Worm (Caenorhabditis elegans) whole organism, mixed stage, embryonic: ENCODE measurements around the gene ced-6.

Source experiments
- ces-1 ChIP-seq: fragments of 150-350 bp; optimal IDR thresholded peaks from 2 replicates; lab custom pipeline; 2014; ENCODE audit warnings: missing biosample characterization, missing genetic modification reagents, missing genetic modification characterization
- elt-3 ChIP-seq: fragments of 150-350 bp; optimal IDR thresholded peaks from 2 replicates; lab custom pipeline; 2014; ENCODE audit warnings: missing biosample characterization, missing genetic modification characterization
- hlh-1 ChIP-seq: fragments of 150-350 bp; optimal IDR thresholded peaks from 2 replicates; lab custom pipeline; 2014; ENCODE audit warnings: missing biosample characterization, missing genetic modification reagents, missing genetic modification characterization
- lsy-2 ChIP-seq: fragments of 150-350 bp; optimal IDR thresholded peaks from 2 replicates; lab custom pipeline; 2014; ENCODE audit warnings: missing biosample characterization, missing genetic modification characterization
- nhr-2 ChIP-seq: fragments of 150-350 bp; optimal IDR thresholded peaks from 2 replicates; lab custom pipeline; 2014; ENCODE audit warnings: missing biosample characterization, missing genetic modification characterization
- pha-4 ChIP-seq: fragments of 150-350 bp; optimal IDR thresholded peaks from 2 replicates; lab custom pipeline; 2018; ENCODE audit warnings: missing biosample characterization, missing genetic modification reagents, missing genetic modification characterization
- unc-120 ChIP-seq: sonication (generic microtip); optimal IDR thresholded peaks from 2 replicates; lab custom pipeline; 2017; ENCODE audit warnings: missing genetic modification characterization, missing compliant biosample characterization; ENCODE audit not compliant: poor library complexity, severe bottlenecking
- unc-62 ChIP-seq: fragments of 150-350 bp; optimal IDR thresholded peaks from 2 replicates; lab custom pipeline; 2014; ENCODE audit warnings: missing biosample characterization, missing genetic modification reagents, missing genetic modification characterization

ced-6 gene

DNA sequence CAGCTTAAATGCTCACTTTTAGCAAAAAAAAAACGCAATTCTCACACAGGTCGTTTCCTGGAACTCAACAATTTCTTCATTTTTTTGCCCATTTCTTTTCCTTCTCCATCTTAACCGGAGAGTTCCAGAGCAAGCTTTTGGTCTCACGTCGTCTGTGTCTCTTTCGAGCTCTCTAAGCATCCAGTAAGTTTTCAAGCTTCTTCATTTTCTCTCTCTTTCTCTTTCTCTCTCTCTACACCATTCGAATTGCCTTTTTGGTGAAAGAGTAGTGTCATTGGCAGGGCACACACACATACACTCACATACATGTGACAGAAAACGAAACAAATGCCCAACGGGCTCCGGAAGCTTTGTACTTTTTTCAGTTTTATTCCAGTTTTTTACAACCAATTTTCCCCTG is 44.3 kb downstream of the ced-6 start:
- TF ChIP-seq ces-1 (GFP tag; lab: Kevin White, UChicago) (peak; percentile 32), nhr-2 (tag; lab: Kevin White, UChicago) (no peak)

DNA sequence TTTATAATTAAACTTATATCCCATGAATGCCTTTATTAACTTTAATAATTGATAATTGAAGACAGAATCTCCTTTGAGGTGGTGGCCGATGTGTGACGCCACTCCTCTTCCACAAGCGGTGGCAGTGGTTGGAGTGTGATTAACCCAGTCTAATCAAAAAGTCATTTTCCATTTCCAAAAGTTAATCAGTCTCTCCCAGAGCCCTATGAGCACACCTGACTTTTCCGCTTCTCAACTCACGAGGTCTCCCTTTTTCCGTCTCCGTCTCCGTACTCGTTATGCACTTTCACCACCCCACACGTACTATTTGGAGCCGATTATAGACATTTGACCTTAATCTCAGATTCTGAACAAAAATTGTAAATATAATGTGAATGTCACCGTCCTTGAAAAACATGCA is 47.1 kb downstream of the ced-6 start:
- TF ChIP-seq elt-3 (tag; lab: Kevin White, UChicago) (no peak), lsy-2 (tag; lab: Kevin White, UChicago) (no peak), hlh-1 (tag; lab: Kevin White, UChicago) (no peak), ces-1 (GFP tag; lab: Kevin White, UChicago) (no peak), pha-4 (no peak), unc-120 (tag; lab: Kevin White, UChicago) (peak; percentile 2), unc-62 (GFP tag; lab: Kevin White, UChicago) (no peak)
- TF ChIP-seq, all 35 proteins: peak for 1
